Worm (Caenorhabditis elegans) whole organism, young adult: Measurements from ENCODE around the gene clec-180.

ENCODE experiments used
- F22D6.2 ChIP-seq: sonication (generic microtip); optimal IDR thresholded peaks from 2 replicates; lab custom pipeline; 2016; ENCODE audit warnings: mild to moderate bottlenecking, missing genetic modification characterization, missing compliant biosample characterization
- F37B4.10 ChIP-seq: fragments of 200-800 bp; sonication (Bioruptor generic); IDR thresholded peaks from 2 replicates; pipeline ENCODE4 v1.3.6; 2022; ENCODE audit warnings: missing genetic modification characterization, missing compliant biosample characterization
- F49E8.2 ChIP-seq: sonication (generic microtip); optimal IDR thresholded peaks from 3 replicates; lab custom pipeline; 2017; ENCODE audit warnings: missing genetic modification characterization, mild to moderate bottlenecking, missing compliant biosample characterization, antibody characterized with exemption, moderate library complexity; ENCODE audit not compliant: insufficient read depth
- K11D2.4 ChIP-seq: fragments of 200-800 bp; sonication (Bioruptor generic); IDR thresholded peaks from 2 replicates; pipeline ENCODE4 v1.3.6; 2022; ENCODE audit warnings: missing genetic modification reagents, missing genetic modification characterization, missing compliant biosample characterization
- ama-1 ChIP-seq, 3 experiments: fragments of 150-350 bp in 1 of 3; sonication (generic microtip) in 2 of 3; optimal IDR thresholded peaks; 2 replicates each; lab custom pipeline; 2014 to 2018; ENCODE audit warnings: missing biosample characterization in 2 of 3, missing genetic modification characterization in 2 of 3, missing genetic modification reagents in 2 of 3
- hmg-20 ChIP-seq: fragments of 200-800 bp; sonication (Bioruptor generic); IDR thresholded peaks from 2 replicates; pipeline ENCODE4 v1.3.6; 2022; ENCODE audit warnings: missing genetic modification reagents, missing genetic modification characterization, missing compliant biosample characterization
- madf-10 ChIP-seq: sonication (generic microtip); optimal IDR thresholded peaks from 2 replicates; lab custom pipeline; 2016; ENCODE audit warnings: mild to moderate bottlenecking, missing genetic modification characterization, missing compliant biosample characterization
- nfya-1 ChIP-seq: sonication (generic microtip); optimal IDR thresholded peaks from 2 replicates; lab custom pipeline; 2017; ENCODE audit warnings: antibody characterized with exemption, missing compliant biosample characterization, missing genetic modification characterization, borderline replicate concordance; ENCODE audit not compliant: insufficient read depth

DNA sequence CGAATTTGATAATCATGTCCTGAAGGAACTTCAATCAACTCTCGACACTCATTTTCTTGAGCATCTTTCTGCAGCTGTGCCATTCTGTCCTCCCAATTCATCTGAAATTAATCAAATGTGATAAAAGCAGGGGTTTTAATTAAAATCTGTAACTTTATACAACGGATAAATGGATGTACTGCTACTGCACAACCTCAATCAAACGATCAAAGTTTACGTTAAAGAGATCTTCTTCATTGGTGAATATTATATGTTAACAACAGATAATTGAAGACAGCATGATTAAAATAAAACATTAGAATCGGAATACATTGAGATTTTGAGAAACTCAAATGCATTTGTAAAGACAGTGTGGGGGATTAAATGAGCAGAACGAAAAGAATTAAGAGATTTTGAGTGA lies 9.6 kb downstream of the clec-180 start, which contains the start of gene F32E10.5:
- TF ChIP-seq F22D6.2 (no peak), madf-10 (tag; lab: Kevin White, UChicago) (no peak), ama-1 (optimal IDR thresholded peaks at IDR 0.05; lab: Kevin White, UChicago) (no peak), ama-1 (GFP tag; optimal IDR thresholded peaks at IDR 0.05; lab: Kevin White, UChicago) (no peak), F37B4.10 (no peak), hmg-20 (GFP tag; lab: Robert Waterston, UW) (no peak), F49E8.2 (tag; lab: Kevin White, UChicago) (no peak), K11D2.4 (GFP tag; lab: Robert Waterston, UW) (no peak), nfya-1 (tag; lab: Kevin White, UChicago) (no peak)
